Fruit fly (Drosophila melanogaster): ENCODE results near the gene CG15365.

Gene CG15365

dm6 chrX:9029416-9029815 is 38.4 kb downstream of the CG15365 start:
- TF ChIP-seq CG32121 (GFP tag; IDR thresholded peaks at IDR 0.05) (no peak), EcR (GFP tag; optimal IDR thresholded peaks at IDR 0.05) (no peak), Pif1A (GFP tag; optimal IDR thresholded peaks at IDR 0.05) (no peak)

- TF ChIP-seq fd96Ca (GFP tag; IDR thresholded peaks at IDR 0.05): no peak
- no peak for TF ChIP-seq CG34367 (tag; optimal IDR thresholded peaks at IDR 0.05)
- no peak for TF ChIP-seq CG17806 (tag; optimal IDR thresholded peaks at IDR 0.05)
- no peak for TF ChIP-seq Pif1A (GFP tag; optimal IDR thresholded peaks at IDR 0.05)
Observed at dm6 chrX:9020092-9020491, 47.7 kb downstream of the CG15365 start.

- no peak for TF ChIP-seq fd96Ca (GFP tag; IDR thresholded peaks at IDR 0.05)
- TF ChIP-seq Pif1A (GFP tag; optimal IDR thresholded peaks at IDR 0.05): peak; percentile 8
- TF ChIP-seq EcR (GFP tag; optimal IDR thresholded peaks at IDR 0.05): no peak
Observed at dm6 chrX:9013339-9013939, 54.3 kb downstream of the CG15365 start.

- no peak for TF ChIP-seq CG10348 (GFP tag; IDR thresholded peaks at IDR 0.05)
- no peak for TF ChIP-seq EcR (GFP tag; optimal IDR thresholded peaks at IDR 0.05)
Observed at dm6 chrX:9012722-9013121, 55.1 kb downstream of the CG15365 start.

dm6 chrX:9007215-9007614 is 60.6 kb downstream of the CG15365 start:
- TF ChIP-seq CG9948 (tag; optimal IDR thresholded peaks at IDR 0.05) (no peak), CG14655 (GFP tag; optimal IDR thresholded peaks at IDR 0.05) (peak; percentile 44), Snoo (tag; optimal IDR thresholded peaks at IDR 0.05) (no peak), Ets98B (GFP tag; IDR thresholded peaks at IDR 0.05) (no peak), CG13204 (GFP tag; optimal IDR thresholded peaks at IDR 0.05) (peak; percentile 13)

Data from whole organism, pupa.